Fruit fly (Drosophila melanogaster): ENCODE data around the gene CG17982.
A peak's percentile ranks its signal among the peaks of the same experiment; 100 is the strongest.

DNA sequence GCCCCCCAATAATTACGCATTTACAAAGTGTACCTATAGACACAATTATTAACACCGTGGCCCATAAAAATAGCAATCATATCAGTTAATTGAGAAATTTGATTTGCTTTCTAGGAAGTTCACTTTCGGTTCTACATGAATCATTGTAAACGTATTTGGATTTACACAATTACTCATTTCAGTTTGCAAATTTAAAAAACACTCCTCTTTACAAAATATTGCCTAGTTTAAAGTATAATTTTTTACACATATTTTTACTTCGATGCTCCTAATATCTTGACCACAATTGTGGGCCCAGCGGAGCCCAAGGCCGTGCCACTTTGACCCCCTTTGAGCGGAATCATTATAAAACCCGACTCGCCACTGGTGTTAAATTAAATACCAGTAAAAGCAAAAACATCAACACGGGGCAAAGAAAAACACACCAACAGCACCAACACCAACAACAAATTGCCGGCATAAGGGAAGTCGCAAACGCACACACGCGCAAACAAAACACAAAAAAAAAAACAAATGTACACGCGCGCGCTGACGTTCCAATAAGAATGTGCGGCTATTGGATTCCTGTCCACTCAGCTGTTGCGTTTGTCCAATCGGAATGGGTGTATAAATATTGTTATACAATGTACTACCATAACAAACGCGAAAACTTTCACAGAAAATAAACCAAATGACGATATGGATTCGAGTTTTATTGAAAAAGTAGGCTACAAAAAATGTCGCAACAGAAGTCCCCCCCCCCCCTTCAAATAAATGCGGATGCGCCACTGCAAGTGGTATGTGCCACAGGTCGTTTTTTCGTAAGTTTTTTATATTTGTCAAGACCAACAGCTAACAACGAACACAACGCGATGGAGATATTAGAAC is 28.9 kb downstream of the CG17982 start:
- TF ChIP-seq gl (tag; optimal IDR thresholded peaks at IDR 0.05) (no peak), CG12605 (GFP tag; IDR thresholded peaks at IDR 0.05) (no peak), CG10348 (GFP tag; IDR thresholded peaks at IDR 0.05) (no peak), CG9948 (tag; optimal IDR thresholded peaks at IDR 0.05) (peak; percentile 16), CG15710 (tag; optimal IDR thresholded peaks at IDR 0.05) (peak; percentile 6), rn (GFP tag; IDR thresholded peaks at IDR 0.05) (no peak), fd96Ca (GFP tag; IDR thresholded peaks at IDR 0.05) (peak; percentile 19; the same call in 1 of the 3 replicates), Pif1A (GFP tag; optimal IDR thresholded peaks at IDR 0.05) (peak; percentile 7), CG8301 (tag; optimal IDR thresholded peaks at IDR 0.05) (no peak), EcR (GFP tag; optimal IDR thresholded peaks at IDR 0.05) (no peak)

All from whole organism, pupa.